Fruit fly (Drosophila melanogaster): ENCODE results near the gene CG11226.
A peak's percentile ranks its signal among the peaks of the same experiment; 100 is the strongest.

Gene CG11226

DNA sequence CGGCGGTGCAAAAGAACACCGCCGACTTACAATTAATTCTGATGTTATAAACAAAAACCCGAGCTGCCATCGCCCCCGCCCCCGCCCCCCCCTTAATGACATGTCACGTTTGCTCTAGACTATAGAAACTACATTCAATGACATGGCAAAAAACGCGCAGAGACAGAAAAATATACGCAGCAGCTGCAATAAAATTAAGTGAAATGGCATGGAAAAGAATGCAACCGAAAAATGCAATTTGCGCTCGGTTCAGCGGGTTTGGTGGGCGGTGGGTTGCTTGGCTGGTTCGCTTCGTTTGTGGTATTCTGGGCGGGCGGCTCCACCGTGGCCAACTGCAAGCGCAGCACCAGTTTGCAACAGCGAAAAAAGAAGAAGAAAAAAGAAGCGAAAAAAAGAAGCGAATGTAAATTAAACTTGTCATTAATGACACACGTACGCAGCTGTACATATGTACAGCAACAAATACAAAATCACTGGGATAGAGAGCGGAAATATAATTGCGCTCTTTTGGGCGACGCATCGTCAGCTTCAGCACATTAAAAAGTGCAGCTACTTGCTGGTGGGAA, 6.7 kb upstream of the CG11226 start:
- TF ChIP-seq spab (GFP tag; optimal IDR thresholded peaks at IDR 0.05) (no peak), dsx (GFP tag; optimal IDR thresholded peaks at IDR 0.05; ENCODE audit: poor library complexity, severe bottlenecking) (no peak), Met (GFP tag; optimal IDR thresholded peaks at IDR 0.05) (no peak), Eip78C (GFP tag) (no peak), Sox15 (GFP tag; optimal IDR thresholded peaks at IDR 0.05) (no peak), CG7368 (GFP tag; optimal IDR thresholded peaks at IDR 0.05) (no peak), CG4318 (GFP tag; optimal IDR thresholded peaks at IDR 0.05) (no peak), CG11294 (GFP tag; IDR thresholded peaks at IDR 0.05) (no peak), CG10669 (GFP tag; optimal IDR thresholded peaks at IDR 0.05) (no peak), CG31627 (GFP tag; optimal IDR thresholded peaks at IDR 0.05) (no peak)

DNA sequence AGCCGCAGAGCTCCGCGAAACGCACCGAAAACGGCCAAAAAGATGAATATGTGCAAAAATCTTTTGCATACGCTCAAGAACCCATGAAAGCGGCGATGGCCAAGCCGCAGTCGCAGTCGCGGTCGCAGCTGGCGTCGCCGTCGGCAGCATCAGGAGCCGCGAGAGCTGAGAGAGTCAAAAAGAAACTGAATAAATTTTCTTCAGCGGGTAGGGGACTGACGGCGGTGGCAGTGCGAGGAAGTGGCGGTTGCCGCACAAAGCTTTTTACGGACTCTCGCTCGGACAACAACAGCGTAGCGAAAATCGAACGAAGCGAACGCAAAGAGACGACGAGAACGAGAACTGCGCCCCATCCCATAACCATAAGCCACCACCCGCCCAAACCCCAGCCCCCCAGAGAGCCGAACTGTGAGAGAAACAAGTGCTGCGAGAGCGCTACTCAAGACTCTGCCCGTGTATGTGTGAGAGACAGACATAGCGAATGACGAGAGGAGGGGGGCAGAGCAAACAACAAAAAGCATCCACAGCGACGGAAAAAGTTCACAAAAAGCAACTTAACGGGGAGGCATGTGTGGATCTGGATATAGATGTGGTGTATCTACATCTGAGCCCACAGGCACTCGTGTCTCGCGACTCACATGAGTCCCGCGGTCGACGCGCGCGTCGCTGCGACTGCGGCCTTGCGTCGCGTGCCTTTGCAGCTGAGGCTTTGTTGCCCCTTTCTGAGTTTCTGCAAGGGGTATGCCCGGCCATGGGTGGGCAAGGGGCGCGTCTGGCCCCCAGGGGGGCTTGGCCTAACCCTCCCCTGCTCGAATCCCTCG, 1.5 kb upstream of the CG11226 start, which contains the start of gene jim:
Gene jim, minus strand, starts transcription at position 51 of the 821 bp plus-strand sequence.
- peak; percentile 51 for TF ChIP-seq CG7368 (GFP tag; optimal IDR thresholded peaks at IDR 0.05)
- no peak for TF ChIP-seq Eip93F (GFP tag; optimal IDR thresholded peaks at IDR 0.05)
- peak; percentile 68 for TF ChIP-seq CG16779 (tag; optimal IDR thresholded peaks at IDR 0.05)
- TF ChIP-seq CG8119 (GFP tag; IDR thresholded peaks at IDR 0.05) = peak; percentile 60; the same call in 2 of the 3 replicates
- TF ChIP-seq Blimp-1 (GFP tag; optimal IDR thresholded peaks at IDR 0.05) = peak; percentile 41
- TF ChIP-seq CG6276 (GFP tag; optimal IDR thresholded peaks at IDR 0.05) = peak; percentile 64
- TF ChIP-seq CG1621 (tag; optimal IDR thresholded peaks at IDR 0.05) = peak; percentile 71
- no peak for TF ChIP-seq Hr39 (GFP tag; optimal IDR thresholded peaks at IDR 0.05)
- TF ChIP-seq Sox14 (GFP tag; optimal IDR thresholded peaks at IDR 0.05) = peak; percentile 35
- TF ChIP-seq Sox15 (GFP tag; optimal IDR thresholded peaks at IDR 0.05) = no peak
- peak; percentile 56 for TF ChIP-seq Sox102F (GFP tag; optimal IDR thresholded peaks at IDR 0.05)
- no peak for TF ChIP-seq Hr38 (GFP tag; optimal IDR thresholded peaks at IDR 0.05)
- TF ChIP-seq Lpt (GFP tag; optimal IDR thresholded peaks at IDR 0.05) = peak; percentile 87
- TF ChIP-seq Met (GFP tag; optimal IDR thresholded peaks at IDR 0.05) = no peak
- TF ChIP-seq CG6854 (GFP tag; optimal IDR thresholded peaks at IDR 0.05) = peak; percentile 68
- TF ChIP-seq CG11902 (GFP tag; optimal IDR thresholded peaks at IDR 0.05) = no peak
- no peak for TF ChIP-seq cyc (GFP tag; optimal IDR thresholded peaks at IDR 0.05)
- TF ChIP-seq Ets96B (tag; optimal IDR thresholded peaks at IDR 0.05) = peak; percentile 44
- peak; percentile 16 for TF ChIP-seq net (GFP tag; optimal IDR thresholded peaks at IDR 0.05)
- no peak; the same call in 1 of the 2 replicates for TF ChIP-seq Gug (GFP tag; IDR thresholded peaks at IDR 0.05)
- TF ChIP-seq acj6 (GFP tag; optimal IDR thresholded peaks at IDR 0.05) = no peak
- TF ChIP-seq CG6792 (GFP tag; optimal IDR thresholded peaks at IDR 0.05) = peak; percentile 31
- peak; percentile 5 for TF ChIP-seq Eip75B (GFP tag; optimal IDR thresholded peaks at IDR 0.05)
- peak; percentile 62 for TF ChIP-seq CG3919 (GFP tag; optimal IDR thresholded peaks at IDR 0.05)
- TF ChIP-seq vri (GFP tag; optimal IDR thresholded peaks at IDR 0.05) = peak; percentile 78
- TF ChIP-seq CG15336 (GFP tag; IDR thresholded peaks at IDR 0.05) = peak; percentile 58
- TF ChIP-seq CG3032 (tag; optimal IDR thresholded peaks at IDR 0.05) = peak; percentile 37
- peak in 1 of 2 experiments; percentile 15 for TF ChIP-seq salr (GFP tag; optimal IDR thresholded peaks at IDR 0.05)
- no peak for TF ChIP-seq Ets21C (GFP tag; optimal IDR thresholded peaks at IDR 0.05)
- peak; percentile 42 for TF ChIP-seq CG8632 (GFP tag; optimal IDR thresholded peaks at IDR 0.05)
- peak; percentile 67 for TF ChIP-seq CG6808 (GFP tag; optimal IDR thresholded peaks at IDR 0.05)
- TF ChIP-seq Smox (GFP tag; optimal IDR thresholded peaks at IDR 0.05) = no peak
- peak; percentile 4 for TF ChIP-seq topi (GFP tag; optimal IDR thresholded peaks at IDR 0.05)
- TF ChIP-seq CG10631 (GFP tag; optimal IDR thresholded peaks at IDR 0.05) = no peak
- TF ChIP-seq fd85E (GFP tag; optimal IDR thresholded peaks at IDR 0.05) = no peak
- peak; percentile 49 for TF ChIP-seq spab (GFP tag; optimal IDR thresholded peaks at IDR 0.05)
- TF ChIP-seq fd59A (GFP tag; optimal IDR thresholded peaks at IDR 0.05) = no peak
- TF ChIP-seq CG34406 (GFP tag; optimal IDR thresholded peaks at IDR 0.05) = peak; percentile 2
- no peak for TF ChIP-seq CG31627 (GFP tag; optimal IDR thresholded peaks at IDR 0.05)
- no peak for TF ChIP-seq pdm3 (GFP tag; optimal IDR thresholded peaks at IDR 0.05)
- TF ChIP-seq svp (GFP tag) = peak; percentile 90
- TF ChIP-seq CG10669 (GFP tag; optimal IDR thresholded peaks at IDR 0.05) = peak; percentile 5
- no peak for TF ChIP-seq Hr4 (GFP tag; optimal IDR thresholded peaks at IDR 0.05)
- no peak for TF ChIP-seq OdsH (GFP tag; optimal IDR thresholded peaks at IDR 0.05)

Data from whole organism, prepupa.